Fruit fly (Drosophila melanogaster) whole organism, embryonic: Measurements from ENCODE around the gene CG44838.

Source experiments
- B-H1 ChIP-seq: fragments of 200-800 bp; sonication (Bioruptor generic); IDR thresholded peaks from 3 replicates; pipeline ENCODE4 v1.3.6; 2022; ENCODE audit warnings: missing biosample characterization, missing genetic modification characterization
- Blimp-1 ChIP-seq: fragments of 200-800 bp; sonication (Bioruptor generic); optimal IDR thresholded peaks from 3 replicates; lab custom pipeline; 2018; ENCODE audit warnings: missing biosample characterization, missing genetic modification characterization, mild to moderate bottlenecking, moderate library complexity, missing genetic modification reagents
- BtbVII ChIP-seq: fragments of 200-800 bp; sonication (Bioruptor generic); optimal IDR thresholded peaks from 3 replicates; lab custom pipeline; 2017; ENCODE audit warnings: missing biosample characterization, mild to moderate bottlenecking, missing genetic modification characterization
- CG11398 ChIP-seq: fragments of 200-800 bp; sonication (Bioruptor generic); optimal IDR thresholded peaks from 2 replicates; lab custom pipeline; 2016; ENCODE audit warnings: missing biosample characterization, missing genetic modification characterization
- CG11723 ChIP-seq: fragments of 200-800 bp; sonication (Bioruptor generic); optimal IDR thresholded peaks from 2 replicates; lab custom pipeline; 2017; ENCODE audit warnings: missing biosample characterization, mild to moderate bottlenecking, missing genetic modification characterization
- CG16863 ChIP-seq: fragments of 200-800 bp; sonication (Bioruptor generic); optimal IDR thresholded peaks from 3 replicates; lab custom pipeline; 2016; ENCODE audit warnings: missing biosample characterization, missing genetic modification characterization
- CG1792 ChIP-seq: fragments of 200-800 bp; sonication (Bioruptor generic); optimal IDR thresholded peaks from 2 replicates; lab custom pipeline; 2016; ENCODE audit warnings: missing biosample characterization, missing genetic modification characterization
- CG18262 ChIP-seq: fragments of 200-800 bp; optimal IDR thresholded peaks from 3 replicates; lab custom pipeline; 2019; ENCODE audit warnings: missing biosample characterization, mild to moderate bottlenecking, missing genetic modification characterization, moderate library complexity
- CG2120 ChIP-seq: fragments of 200-800 bp; sonication (Bioruptor generic); optimal IDR thresholded peaks from 3 replicates; lab custom pipeline; 2016; ENCODE audit warnings: missing biosample characterization, missing genetic modification characterization
- CG34422 ChIP-seq: fragments of 200-800 bp; sonication (Bioruptor generic); IDR thresholded peaks from 3 replicates; pipeline ENCODE4 v1.3.6; 2022; ENCODE audit warnings: missing biosample characterization, missing genetic modification characterization
- CG6654 ChIP-seq: fragments of 200-800 bp; sonication (Bioruptor generic); optimal IDR thresholded peaks from 2 replicates; lab custom pipeline; 2017; ENCODE audit warnings: missing biosample characterization, mild to moderate bottlenecking, missing genetic modification characterization
- CG6813 ChIP-seq: fragments of 200-800 bp; sonication (Bioruptor generic); optimal IDR thresholded peaks from 2 replicates; lab custom pipeline; 2017; ENCODE audit warnings: missing biosample characterization, missing genetic modification characterization, mild to moderate bottlenecking, moderate library complexity, missing genetic modification reagents
- CG7745 ChIP-seq: fragments of 200-800 bp; sonication (Bioruptor generic); optimal IDR thresholded peaks from 2 replicates; lab custom pipeline; 2018; ENCODE audit warnings: missing biosample characterization, mild to moderate bottlenecking, missing genetic modification characterization, moderate library complexity
- CG7928 ChIP-seq: fragments of 200-800 bp; sonication (Bioruptor generic); optimal IDR thresholded peaks from 2 replicates; lab custom pipeline; 2017; ENCODE audit warnings: missing biosample characterization, mild to moderate bottlenecking, missing genetic modification characterization
- CG9609 ChIP-seq: fragments of 200-800 bp; sonication (Bioruptor generic); optimal IDR thresholded peaks from 3 replicates; lab custom pipeline; 2016; ENCODE audit warnings: missing biosample characterization, missing genetic modification characterization
- CG9727 ChIP-seq: fragments of 200-800 bp; sonication (Bioruptor generic); optimal IDR thresholded peaks from 3 replicates; lab custom pipeline; 2017; ENCODE audit warnings: missing biosample characterization, mild to moderate bottlenecking, missing genetic modification characterization
- Dad ChIP-seq: fragments of 200-800 bp; sonication (Bioruptor generic); optimal IDR thresholded peaks from 3 replicates; lab custom pipeline; 2016; ENCODE audit warnings: missing biosample characterization, missing genetic modification characterization
- Dip3 ChIP-seq: fragments of 200-800 bp; sonication (Bioruptor generic); optimal IDR thresholded peaks from 3 replicates; lab custom pipeline; 2016; ENCODE audit warnings: missing biosample characterization, missing genetic modification characterization
- Dref ChIP-seq: fragments of 200-800 bp; sonication (Bioruptor generic); IDR thresholded peaks from 2 replicates; pipeline ENCODE4 v1.3.6; 2022; ENCODE audit warnings: missing biosample characterization, missing genetic modification characterization
- Ets65A ChIP-seq: fragments of 200-800 bp; sonication (Bioruptor generic); peaks from one replicate; lab custom pipeline; 2016; ENCODE audit warnings: missing biosample characterization, missing genetic modification characterization
- Gsc ChIP-seq: fragments of 200-800 bp; sonication (Bioruptor generic); IDR thresholded peaks from 2 replicates; pipeline ENCODE4 v1.3.6; 2022; ENCODE audit warnings: missing biosample characterization, missing genetic modification characterization
- HHEX ChIP-seq: fragments of 200-800 bp; sonication (Bioruptor generic); optimal IDR thresholded peaks from 3 replicates; lab custom pipeline; 2017; ENCODE audit warnings: missing biosample characterization, mild to moderate bottlenecking, missing genetic modification characterization, missing genetic modification reagents
- HLH54F ChIP-seq: fragments of 200-800 bp; sonication (Bioruptor generic); optimal IDR thresholded peaks from 3 replicates; lab custom pipeline; 2016; ENCODE audit warnings: missing biosample characterization, missing genetic modification characterization
- Hsf ChIP-seq: fragments of 200-800 bp; sonication (Bioruptor generic); optimal IDR thresholded peaks from 3 replicates; lab custom pipeline; 2016; ENCODE audit warnings: missing biosample characterization, missing genetic modification characterization
- MESR4 ChIP-seq: fragments of 200-800 bp; sonication (Bioruptor generic); optimal IDR thresholded peaks from 2 replicates; lab custom pipeline; 2018; ENCODE audit warnings: missing biosample characterization, mild to moderate bottlenecking, missing genetic modification characterization, moderate library complexity
- Myb ChIP-seq: fragments of 200-800 bp; sonication (Bioruptor generic); optimal IDR thresholded peaks from 2 replicates; lab custom pipeline; 2016; ENCODE audit warnings: missing biosample characterization, missing genetic modification characterization
- Pdp1 ChIP-seq, 2 experiments: fragments of 200-800 bp; sonication (Bioruptor generic); optimal IDR thresholded peaks; 3 replicates each; lab custom pipeline; 2016; ENCODE audit warnings: missing biosample characterization in 2 of 2, missing genetic modification characterization in 2 of 2, mild to moderate bottlenecking in 1 of 2, moderate library complexity in 1 of 2
- Rx ChIP-seq: fragments of 200-800 bp; sonication (Bioruptor generic); IDR thresholded peaks from 2 replicates; pipeline ENCODE4 v1.3.6; 2022; ENCODE audit warnings: missing biosample characterization, missing genetic modification characterization
- Scr ChIP-seq: fragments of 200-800 bp; sonication (Bioruptor generic); IDR thresholded peaks from 2 replicates; pipeline ENCODE4 v1.3.6; 2022; ENCODE audit warnings: missing biosample characterization, missing genetic modification characterization; ENCODE audit not compliant: partially characterized antibody
- Sry-β ChIP-seq: fragments of 200-800 bp; sonication (Bioruptor generic); optimal IDR thresholded peaks from 2 replicates; lab custom pipeline; 2018; ENCODE audit warnings: missing biosample characterization, mild to moderate bottlenecking, missing genetic modification characterization, moderate library complexity
- Usf ChIP-seq: fragments of 200-800 bp; sonication (Bioruptor generic); optimal IDR thresholded peaks from 2 replicates; lab custom pipeline; 2017; ENCODE audit warnings: missing genotype, missing biosample characterization, missing genetic modification characterization
- bowl ChIP-seq: fragments of 200-800 bp; sonication (Bioruptor generic); IDR thresholded peaks from 2 replicates; pipeline ENCODE4 v1.3.6; 2022; ENCODE audit warnings: missing biosample characterization, missing genetic modification characterization
- chm ChIP-seq: fragments of 200-800 bp; sonication (Bioruptor generic); IDR thresholded peaks from 2 replicates; pipeline ENCODE4 v1.3.6; 2022; ENCODE audit warnings: missing biosample characterization, missing genetic modification characterization
- ci ChIP-seq: fragments of 200-800 bp; sonication (Bioruptor generic); IDR thresholded peaks from 3 replicates; pipeline ENCODE4 v1.3.6; 2022; ENCODE audit warnings: missing biosample characterization, missing genetic modification characterization
- danr ChIP-seq: fragments of 200-800 bp; sonication (Bioruptor generic); IDR thresholded peaks from 2 replicates; pipeline ENCODE4 v1.3.6; 2022; ENCODE audit warnings: missing biosample characterization, missing genetic modification characterization
- dm ChIP-seq: fragments of 200-800 bp; sonication (Bioruptor generic); optimal IDR thresholded peaks from 3 replicates; lab custom pipeline; 2016; ENCODE audit warnings: missing biosample characterization, missing genetic modification characterization
- dmrt11E ChIP-seq: fragments of 200-800 bp; sonication (Bioruptor generic); optimal IDR thresholded peaks from 3 replicates; lab custom pipeline; 2018; ENCODE audit warnings: missing biosample characterization, mild to moderate bottlenecking, missing genetic modification characterization, moderate library complexity
- en ChIP-seq: fragments of 200-800 bp; sonication (Bioruptor generic); optimal IDR thresholded peaks from 2 replicates; lab custom pipeline; 2016; ENCODE audit warnings: missing biosample characterization, missing genetic modification characterization
- fru ChIP-seq: fragments of >200 bp; optimal IDR thresholded peaks from 2 replicates; lab custom pipeline; 2017
- ftz-f1 ChIP-seq: fragments of 200-800 bp; sonication (Bioruptor generic); optimal IDR thresholded peaks from 2 replicates; lab custom pipeline; 2016; ENCODE audit warnings: missing biosample characterization, missing genetic modification characterization
- gfzf ChIP-seq: fragments of 200-800 bp; sonication (Bioruptor generic); optimal IDR thresholded peaks from 2 replicates; lab custom pipeline; 2016; ENCODE audit warnings: missing biosample characterization, mild to moderate bottlenecking, missing genetic modification characterization, moderate library complexity
- gsb ChIP-seq: fragments of 200-800 bp; sonication (Bioruptor generic); IDR thresholded peaks from 2 replicates; pipeline ENCODE4 v1.3.6; 2022; ENCODE audit warnings: missing biosample characterization, missing genetic modification characterization
- lmd ChIP-seq: fragments of 200-800 bp; sonication (Bioruptor generic); IDR thresholded peaks from 2 replicates; pipeline ENCODE4 v1.3.6; 2022; ENCODE audit warnings: missing biosample characterization, missing genetic modification characterization
- lola ChIP-seq, 3 experiments: fragments of >200 bp in 2 of 3; fragments of 200-800 bp in 1 of 3; sonication (Bioruptor generic) in 1 of 3; optimal IDR thresholded peaks; 2 replicates each; lab custom pipeline; 2017 to 2019; ENCODE audit warnings: missing biosample characterization in 3 of 3, missing genetic modification characterization in 3 of 3, mild to moderate bottlenecking in 1 of 3, moderate library complexity in 1 of 3
- otp ChIP-seq: fragments of 200-800 bp; sonication (Bioruptor generic); IDR thresholded peaks from 3 replicates; pipeline ENCODE4, ENCODE4 v1.3.6; 2022; ENCODE audit warnings: missing biosample characterization, missing genetic modification characterization
- pan ChIP-seq, 4 experiments: fragments of >200 bp in 3 of 4; fragments of 200-800 bp in 1 of 4; sonication (Bioruptor generic) in 1 of 4; optimal IDR thresholded peaks in 3 of 4; IDR thresholded peaks in 1 of 4; 2 replicates each; pipeline versions ENCODE4 v1.3.6 to Lab custom; 2017 to 2022; ENCODE audit warnings: missing biosample characterization in 2 of 4, missing genetic modification characterization in 2 of 4, mixed read lengths in 1 of 4
- pros ChIP-seq: fragments of 200-800 bp; sonication (Bioruptor generic); optimal IDR thresholded peaks from 3 replicates; lab custom pipeline; 2019; ENCODE audit warnings: missing biosample characterization, mild to moderate bottlenecking, missing genetic modification characterization, moderate library complexity
- sens ChIP-seq: fragments of 200-800 bp; sonication (Bioruptor generic); peaks from one replicate; lab custom pipeline; 2016; ENCODE audit warnings: missing biosample characterization, missing genetic modification characterization
- sug ChIP-seq: fragments of 200-800 bp; optimal IDR thresholded peaks from 2 replicates; lab custom pipeline; 2019; ENCODE audit warnings: missing biosample characterization, mild to moderate bottlenecking, missing genetic modification characterization, moderate library complexity
- wdn ChIP-seq: fragments of 200-800 bp; sonication (Bioruptor generic); IDR thresholded peaks from 2 replicates; pipeline ENCODE4 v1.3.6; 2022; ENCODE audit warnings: missing biosample characterization, missing genetic modification characterization
- z ChIP-seq: fragments of 200-800 bp; sonication (Bioruptor generic); IDR thresholded peaks from 3 replicates; pipeline ENCODE4 v1.3.6; 2022; ENCODE audit warnings: missing biosample characterization, missing genetic modification characterization

CG44838 gene

dm6 chr3L:9476829-9477228 lies 16.0 kb downstream of the CG44838 start, which contains the start of the genes Uch-L5 and Jarid2 (continued):
- TF ChIP-seq HLH54F (GFP tag; lab: Kevin White, UChicago) (peak; percentile 70), Ets65A (peak; percentile 95), sens (GFP tag; lab: Kevin White, UChicago) (peak; percentile 88), Scr (no peak), CG11398 (GFP tag; lab: Kevin White, UChicago) (peak; percentile 63), CG18262 (no peak), CG9727 (no peak), Hsf (GFP tag; lab: Kevin White, UChicago) (peak; percentile 43), chm (0 out of 2 replicates have a peak, but pooled peaks have one; percentile 41), ftz-f1 (GFP tag; lab: Kevin White, UChicago) (no peak), CG9609 (GFP tag; lab: Kevin White, UChicago) (peak; percentile 25), HHEX (GFP tag; lab: Kevin White, UChicago) (peak; percentile 36), CG2120 (GFP tag; lab: Kevin White, UChicago) (peak; percentile 58), en (GFP tag; lab: Kevin White, UChicago) (no peak), BtbVII (GFP tag; lab: Kevin White, UChicago) (no peak), sug (tag; lab: Kevin White, UChicago) (peak; percentile 46), CG11723 (GFP tag; lab: Kevin White, UChicago) (no peak), Dad (GFP tag; lab: Kevin White, UChicago) (peak; percentile 51), lola (GFP tag; optimal IDR thresholded peaks at IDR 0.05; lab: Kevin White, UChicago) (no peak), wdn (peak; percentile 47; the same call in 1 of the 2 replicates), Dip3 (GFP tag; lab: Kevin White, UChicago) (peak; percentile 29), CG16863 (GFP tag; lab: Kevin White, UChicago) (peak; percentile 43), CG34422 (peak; percentile 83; the same call in 2 of the 3 replicates), otp (GFP tag; lab: Robert Waterston, UW) (no peak), Dref (GFP tag; lab: Robert Waterston, UW) (peak; percentile 48), dm (GFP tag; lab: Kevin White, UChicago) (peak; percentile 81), CG1792 (no peak), MESR4 (GFP tag; lab: Kevin White, UChicago) (peak; percentile 96), pros (GFP tag; lab: Kevin White, UChicago) (no peak), lmd (GFP tag; lab: Robert Waterston, UW) (no peak; the same call in 1 of the 2 replicates), CG6813 (GFP tag; lab: Kevin White, UChicago) (no peak), Myb (GFP tag; lab: Kevin White, UChicago) (peak; percentile 63), Sry-β (peak; percentile 31), gfzf (GFP tag; lab: Kevin White, UChicago) (peak; percentile 42), gsb (GFP tag; lab: Robert Waterston, UW) (no peak), Gsc (no peak), CG6654 (GFP tag; lab: Kevin White, UChicago) (no peak), Usf (GFP tag; lab: Kevin White, UChicago) (no peak), ci (peak; percentile 79; the same call in 2 of the 3 replicates), B-H1 (GFP tag; lab: Robert Waterston, UW) (no peak), Rx (GFP tag; lab: Robert Waterston, UW) (peak; percentile 43; the same call in 1 of the 2 replicates), Pdp1 (GFP tag; optimal IDR thresholded peaks at IDR 0.05; lab: Kevin White, UChicago) (peak; percentile 47 to 54), bowl (GFP tag; lab: Robert Waterston, UW) (no peak), danr (GFP tag; lab: Robert Waterston, UW) (no peak), dmrt11E (no peak), CG7745 (tag; lab: Kevin White, UChicago) (no peak), CG7928 (GFP tag; lab: Kevin White, UChicago) (peak; percentile 98), Blimp-1 (no peak), fru (lab: Kevin White, UChicago) (no peak), z (GFP tag; lab: Robert Waterston, UW) (no peak), pan (optimal IDR thresholded peaks at IDR 0.05; lab: Kevin White, UChicago) (no peak), pan (GFP tag; optimal IDR thresholded peaks at IDR 0.05 in 1 of 2, IDR thresholded peaks at IDR 0.05 in 1 of 2) (no peak)
